Fruit fly (Drosophila melanogaster) S2 (cell line): ENCODE measurements around the gene Spt20.

ENCODE experiments used
- CG8478 ChIP-seq: fragments of >200 bp; optimal IDR thresholded peaks from 2 replicates; lab custom pipeline; 2018
- CTCF ChIP-seq, 2 experiments: fragments of >200 bp; optimal IDR thresholded peaks; 2 replicates each; lab custom pipeline; 2018

- TF ChIP-seq CTCF (optimal IDR thresholded peaks at IDR 0.05; lab: Kevin White, UChicago) (no peak), CG8478 (lab: Kevin White, UChicago) (no peak)
Observed at dm6 chr3L:13476070-13476469, 26.4 kb upstream of the Spt20 start.
